Fruit fly (Drosophila melanogaster) whole organism, embryonic: ENCODE data around the gene CG11158.

ENCODE experiments used
- CG10543 ChIP-seq: fragments of 200-800 bp; sonication (Bioruptor generic); optimal IDR thresholded peaks from 3 replicates; lab custom pipeline; 2017; ENCODE audit warnings: missing biosample characterization, mild to moderate bottlenecking, missing genetic modification characterization, moderate library complexity
- CG12104 ChIP-seq: fragments of 200-800 bp; sonication (Bioruptor generic); optimal IDR thresholded peaks from 3 replicates; lab custom pipeline; 2016; ENCODE audit warnings: missing biosample characterization, missing genetic modification characterization
- CG12299 ChIP-seq: fragments of 200-800 bp; sonication (Bioruptor generic); optimal IDR thresholded peaks from 2 replicates; lab custom pipeline; 2018; ENCODE audit warnings: missing biosample characterization, mild to moderate bottlenecking, missing genetic modification characterization
- CG12744 ChIP-seq: fragments of 200-800 bp; sonication (Bioruptor generic); optimal IDR thresholded peaks from 2 replicates; lab custom pipeline; 2016; ENCODE audit warnings: missing biosample characterization, missing genetic modification characterization
- CG13894 ChIP-seq: fragments of 200-800 bp; sonication (Bioruptor generic); optimal IDR thresholded peaks from 3 replicates; lab custom pipeline; 2018; ENCODE audit warnings: missing biosample characterization, mild to moderate bottlenecking, missing genetic modification characterization, moderate library complexity
- CG14014 ChIP-seq: fragments of 200-800 bp; sonication (Bioruptor generic); IDR thresholded peaks from 2 replicates; pipeline ENCODE4 v1.3.6; 2022; ENCODE audit warnings: missing biosample characterization, missing genetic modification characterization
- CG14710 ChIP-seq: fragments of 200-800 bp; sonication (Bioruptor generic); optimal IDR thresholded peaks from 3 replicates; lab custom pipeline; 2019; ENCODE audit warnings: missing biosample characterization, mild to moderate bottlenecking, missing genetic modification characterization, moderate library complexity
- CG1529 ChIP-seq: fragments of 200-800 bp; sonication (Bioruptor generic); optimal IDR thresholded peaks from 3 replicates; lab custom pipeline; 2018; ENCODE audit warnings: missing biosample characterization, missing genetic modification characterization
- CG17385 ChIP-seq: fragments of 200-800 bp; sonication (Bioruptor generic); optimal IDR thresholded peaks from 3 replicates; lab custom pipeline; 2018; ENCODE audit warnings: missing biosample characterization, mild to moderate bottlenecking, missing genetic modification characterization
- CG2120 ChIP-seq: fragments of 200-800 bp; sonication (Bioruptor generic); optimal IDR thresholded peaks from 3 replicates; lab custom pipeline; 2016; ENCODE audit warnings: missing biosample characterization, missing genetic modification characterization
- CG2129 ChIP-seq: fragments of 200-800 bp; sonication (Bioruptor generic); IDR thresholded peaks from 2 replicates; pipeline ENCODE4 v1.3.6; 2022; ENCODE audit warnings: missing biosample characterization, missing genetic modification characterization; ENCODE audit not compliant: partially characterized antibody
- CG2889 ChIP-seq: fragments of 200-800 bp; sonication (Bioruptor generic); IDR thresholded peaks from 3 replicates; pipeline ENCODE4 v1.3.6; 2022; ENCODE audit warnings: missing biosample characterization, missing genetic modification characterization
- CG30403 ChIP-seq: fragments of 200-800 bp; sonication (Bioruptor generic); optimal IDR thresholded peaks from 3 replicates; lab custom pipeline; 2016; ENCODE audit warnings: missing biosample characterization, missing genetic modification characterization
- CG33557 ChIP-seq: fragments of 200-800 bp; sonication (Bioruptor generic); optimal IDR thresholded peaks from 2 replicates; lab custom pipeline; 2019; ENCODE audit warnings: missing biosample characterization, mild to moderate bottlenecking, missing genetic modification characterization, moderate library complexity
- CG34224 ChIP-seq: fragments of 200-800 bp; sonication (Bioruptor generic); IDR thresholded peaks from 3 replicates; pipeline ENCODE4 v1.3.6; 2022; ENCODE audit warnings: missing biosample characterization, missing genetic modification characterization; ENCODE audit not compliant: partially characterized antibody
- CG4404 ChIP-seq: fragments of 200-800 bp; sonication (Bioruptor generic); IDR thresholded peaks from 2 replicates; pipeline ENCODE4 v1.3.6; 2022; ENCODE audit warnings: missing biosample characterization, missing genetic modification characterization
- CG6254 ChIP-seq: fragments of 200-800 bp; sonication (Bioruptor generic); optimal IDR thresholded peaks from 3 replicates; lab custom pipeline; 2017; ENCODE audit warnings: mild to moderate bottlenecking, missing biosample characterization, missing genetic modification reagents, missing genetic modification characterization
- CG6854 ChIP-seq: fragments of 200-800 bp; sonication (Bioruptor generic); optimal IDR thresholded peaks from 3 replicates; lab custom pipeline; 2017; ENCODE audit warnings: missing biosample characterization, mild to moderate bottlenecking, missing genetic modification characterization
- CG7357 ChIP-seq: fragments of 200-800 bp; sonication (Bioruptor generic); IDR thresholded peaks from 3 replicates; pipeline ENCODE4 v1.3.6; 2022; ENCODE audit warnings: missing biosample characterization, missing genetic modification characterization
- CG7839 ChIP-seq: fragments of 200-800 bp; sonication (Bioruptor generic); optimal IDR thresholded peaks from 3 replicates; lab custom pipeline; 2018; ENCODE audit warnings: missing biosample characterization, mild to moderate bottlenecking, missing genetic modification characterization, moderate library complexity
- CG7987 ChIP-seq: fragments of 200-800 bp; sonication (Bioruptor generic); optimal IDR thresholded peaks from 2 replicates; lab custom pipeline; 2018; ENCODE audit warnings: missing biosample characterization, mild to moderate bottlenecking, missing genetic modification characterization, moderate library complexity
- CG8089 ChIP-seq: fragments of 200-800 bp; sonication (Bioruptor generic); optimal IDR thresholded peaks from 3 replicates; lab custom pipeline; 2016; ENCODE audit warnings: missing biosample characterization, missing genetic modification characterization
- CG8765 ChIP-seq: fragments of 200-800 bp; sonication (Bioruptor generic); IDR thresholded peaks from 2 replicates; pipeline ENCODE4 v1.3.6; 2022; ENCODE audit warnings: missing biosample characterization, missing genetic modification characterization
- CG8944 ChIP-seq: fragments of 200-800 bp; sonication (Bioruptor generic); optimal IDR thresholded peaks from 3 replicates; lab custom pipeline; 2016; ENCODE audit warnings: missing biosample characterization, missing genetic modification characterization
- CG9609 ChIP-seq: fragments of 200-800 bp; sonication (Bioruptor generic); optimal IDR thresholded peaks from 3 replicates; lab custom pipeline; 2016; ENCODE audit warnings: missing biosample characterization, missing genetic modification characterization
- Dbx ChIP-seq: fragments of 200-800 bp; sonication (Bioruptor generic); IDR thresholded peaks from 3 replicates; pipeline ENCODE4 v1.3.6; 2022; ENCODE audit warnings: missing biosample characterization, missing genetic modification characterization
- HHEX ChIP-seq: fragments of 200-800 bp; sonication (Bioruptor generic); optimal IDR thresholded peaks from 3 replicates; lab custom pipeline; 2017; ENCODE audit warnings: missing biosample characterization, mild to moderate bottlenecking, missing genetic modification characterization, missing genetic modification reagents
- Hand ChIP-seq: fragments of 200-800 bp; sonication (Bioruptor generic); optimal IDR thresholded peaks from 2 replicates; lab custom pipeline; 2017; ENCODE audit warnings: mild to moderate bottlenecking, missing biosample characterization, missing genetic modification reagents, missing genetic modification characterization
- Hmr ChIP-seq: fragments of 200-800 bp; sonication (Bioruptor generic); optimal IDR thresholded peaks from 3 replicates; lab custom pipeline; 2017; ENCODE audit warnings: mild to moderate bottlenecking, missing biosample characterization, missing genetic modification reagents, missing genetic modification characterization
- Jarid2 ChIP-seq: fragments of 200-800 bp; sonication (Bioruptor generic); optimal IDR thresholded peaks from 3 replicates; lab custom pipeline; 2017; ENCODE audit warnings: mild to moderate bottlenecking, missing biosample characterization, missing genetic modification reagents, missing genetic modification characterization
- Lim3 ChIP-seq: fragments of 200-800 bp; sonication (Bioruptor generic); IDR thresholded peaks from 2 replicates; pipeline ENCODE4 v1.3.6; 2022; ENCODE audit warnings: missing biosample characterization, missing genetic modification characterization
- Mes4 ChIP-seq: fragments of 200-800 bp; sonication (Bioruptor generic); optimal IDR thresholded peaks from 2 replicates; lab custom pipeline; 2016; ENCODE audit warnings: missing biosample characterization, missing genetic modification characterization
- Opbp ChIP-seq: fragments of 200-800 bp; sonication (Bioruptor generic); IDR thresholded peaks from 3 replicates; pipeline ENCODE4 v1.3.6; 2022; ENCODE audit warnings: missing biosample characterization, missing genetic modification characterization; ENCODE audit not compliant: partially characterized antibody
- Trl ChIP-seq, 3 experiments: fragments of >200 bp in 2 of 3; fragments of 200-800 bp in 1 of 3; sonication (Bioruptor generic) in 1 of 3; optimal IDR thresholded peaks; 2 replicates in 1 of 3; 3 replicates in 2 of 3; lab custom pipeline; 2016 to 2017; ENCODE audit warnings: missing biosample characterization in 1 of 3, missing genetic modification characterization in 1 of 3
- btn ChIP-seq: fragments of 200-800 bp; sonication (Bioruptor generic); optimal IDR thresholded peaks from 2 replicates; lab custom pipeline; 2016; ENCODE audit warnings: missing biosample characterization, missing genetic modification characterization
- chm ChIP-seq: fragments of 200-800 bp; sonication (Bioruptor generic); IDR thresholded peaks from 2 replicates; pipeline ENCODE4 v1.3.6; 2022; ENCODE audit warnings: missing biosample characterization, missing genetic modification characterization
- danr ChIP-seq: fragments of 200-800 bp; sonication (Bioruptor generic); IDR thresholded peaks from 2 replicates; pipeline ENCODE4 v1.3.6; 2022; ENCODE audit warnings: missing biosample characterization, missing genetic modification characterization
- dimm ChIP-seq: fragments of 200-800 bp; sonication (Bioruptor generic); IDR thresholded peaks from 2 replicates; pipeline ENCODE4 v1.3.6; 2022; ENCODE audit warnings: missing biosample characterization, missing genetic modification characterization
- knrl ChIP-seq: fragments of 200-800 bp; sonication (Bioruptor generic); IDR thresholded peaks from 3 replicates; pipeline ENCODE4 v1.3.6; 2022; ENCODE audit warnings: missing biosample characterization, missing genetic modification characterization; ENCODE audit not compliant: partially characterized antibody
- lbe ChIP-seq: fragments of 200-800 bp; sonication (Bioruptor generic); optimal IDR thresholded peaks from 2 replicates; lab custom pipeline; 2016; ENCODE audit warnings: missing biosample characterization, mild to moderate bottlenecking, missing genetic modification characterization
- mam ChIP-seq: fragments of 200-800 bp; sonication (Bioruptor generic); optimal IDR thresholded peaks from 3 replicates; lab custom pipeline; 2016; ENCODE audit warnings: missing biosample characterization, missing genetic modification characterization
- nerfin-2 ChIP-seq: fragments of 200-800 bp; sonication (Bioruptor generic); IDR thresholded peaks from 2 replicates; pipeline ENCODE4 v1.3.6; 2022; ENCODE audit warnings: missing biosample characterization, missing genetic modification characterization; ENCODE audit not compliant: partially characterized antibody
- pan ChIP-seq, 4 experiments: fragments of >200 bp in 3 of 4; fragments of 200-800 bp in 1 of 4; sonication (Bioruptor generic) in 1 of 4; optimal IDR thresholded peaks in 3 of 4; IDR thresholded peaks in 1 of 4; 2 replicates each; pipeline versions ENCODE4 v1.3.6 to Lab custom; 2017 to 2022; ENCODE audit warnings: missing biosample characterization in 2 of 4, missing genetic modification characterization in 2 of 4, mixed read lengths in 1 of 4
- rib ChIP-seq: fragments of 200-800 bp; sonication (Bioruptor generic); IDR thresholded peaks from 2 replicates; pipeline ENCODE4 v1.3.6; 2022; ENCODE audit warnings: missing biosample characterization, missing genetic modification characterization
- sc ChIP-seq, 3 experiments: fragments of >200 bp in 2 of 3; fragments of 200-800 bp in 1 of 3; sonication (Bioruptor generic) in 1 of 3; optimal IDR thresholded peaks; 2 replicates in 2 of 3; 3 replicates in 1 of 3; lab custom pipeline; 2017; ENCODE audit warnings: mild to moderate bottlenecking in 1 of 3, missing biosample characterization in 1 of 3, missing genetic modification characterization in 1 of 3, missing genetic modification reagents in 1 of 3
- sd ChIP-seq: fragments of 200-800 bp; sonication (Bioruptor generic); optimal IDR thresholded peaks from 3 replicates; lab custom pipeline; 2018; ENCODE audit warnings: missing biosample characterization, mild to moderate bottlenecking, missing genetic modification characterization, moderate library complexity
- ssp ChIP-seq: fragments of 200-800 bp; sonication (Bioruptor generic); IDR thresholded peaks from 2 replicates; pipeline ENCODE4 v1.3.6; 2022; ENCODE audit warnings: missing biosample characterization, missing genetic modification characterization
- sug ChIP-seq: fragments of 200-800 bp; optimal IDR thresholded peaks from 2 replicates; lab custom pipeline; 2019; ENCODE audit warnings: missing biosample characterization, mild to moderate bottlenecking, missing genetic modification characterization, moderate library complexity
- wor ChIP-seq: fragments of 200-800 bp; sonication (Bioruptor generic); IDR thresholded peaks from 2 replicates; pipeline ENCODE4 v1.3.6; 2022; ENCODE audit warnings: missing biosample characterization, missing genetic modification characterization

CG11158 gene

dm6 chrX:13636810-13637209, 45.9 kb upstream of the CG11158 start:
- TF ChIP-seq Trl (optimal IDR thresholded peaks at IDR 0.05; lab: Kevin White, UChicago) (peak; percentile 12 to 43), Trl (GFP tag; optimal IDR thresholded peaks at IDR 0.05; lab: Kevin White, UChicago) (no peak), Hmr (peak; percentile 24), nerfin-2 (GFP tag; lab: Robert Waterston, UW) (0 out of 2 replicates have a peak, but pooled peaks have one; percentile 5), CG12104 (no peak), CG4404 (GFP tag; lab: Robert Waterston, UW) (no peak), CG12299 (tag; lab: Kevin White, UChicago) (no peak), CG33557 (GFP tag; lab: Kevin White, UChicago) (no peak), CG2129 (no peak), ssp (GFP tag; lab: Robert Waterston, UW) (no peak), CG7839 (tag; lab: Kevin White, UChicago) (no peak), wor (GFP tag; lab: Robert Waterston, UW) (no peak), CG8765 (GFP tag; lab: Robert Waterston, UW) (no peak), Lim3 (GFP tag; lab: Robert Waterston, UW) (no peak), CG1529 (no peak), mam (GFP tag; lab: Kevin White, UChicago) (no peak), CG7357 (no peak), CG8089 (no peak), danr (GFP tag; lab: Robert Waterston, UW) (no peak), Mes4 (GFP tag; lab: Kevin White, UChicago) (no peak), HHEX (GFP tag; lab: Kevin White, UChicago) (no peak), Jarid2 (GFP tag; lab: Kevin White, UChicago) (no peak), knrl (GFP tag; lab: Robert Waterston, UW) (no peak), CG34224 (GFP tag; lab: Robert Waterston, UW) (no peak), CG9609 (GFP tag; lab: Kevin White, UChicago) (no peak), pan (optimal IDR thresholded peaks at IDR 0.05; lab: Kevin White, UChicago) (no peak), pan (GFP tag; optimal IDR thresholded peaks at IDR 0.05 in 1 of 2, IDR thresholded peaks at IDR 0.05 in 1 of 2) (no peak), CG13894 (tag; lab: Kevin White, UChicago) (no peak), rib (GFP tag; lab: Robert Waterston, UW) (0 out of 2 replicates have a peak, but pooled peaks have one; percentile 24), CG6254 (GFP tag; lab: Kevin White, UChicago) (no peak), chm (GFP tag; lab: Robert Waterston, UW) (no peak), sd (peak; percentile 41), CG7987 (GFP tag; lab: Kevin White, UChicago) (no peak), lbe (no peak), CG2120 (GFP tag; lab: Kevin White, UChicago) (no peak), CG30403 (GFP tag; lab: Kevin White, UChicago) (no peak), CG2889 (GFP tag; lab: Robert Waterston, UW) (no peak), CG8944 (GFP tag; lab: Kevin White, UChicago) (no peak), Dbx (GFP tag; lab: Robert Waterston, UW) (0 out of 3 replicates have a peak, but pooled peaks have one; percentile 22), CG10543 (GFP tag; lab: Kevin White, UChicago) (peak; percentile 36), Hand (GFP tag; lab: Kevin White, UChicago) (no peak), sc (optimal IDR thresholded peaks at IDR 0.05; lab: Kevin White, UChicago) (no peak), sc (GFP tag; optimal IDR thresholded peaks at IDR 0.05; lab: Kevin White, UChicago) (no peak), dimm (GFP tag; lab: Robert Waterston, UW) (no peak), sug (tag; lab: Kevin White, UChicago) (peak; percentile 98), CG14710 (tag; lab: Kevin White, UChicago) (no peak), Opbp (no peak), CG14014 (GFP tag; lab: Robert Waterston, UW) (no peak), CG6854 (no peak), CG17385 (GFP tag; lab: Kevin White, UChicago) (peak; percentile 19), btn (GFP tag; lab: Kevin White, UChicago) (no peak), CG12744 (GFP tag; lab: Kevin White, UChicago) (no peak)
